Worm (Caenorhabditis elegans) whole organism, mixed stage, embryonic: ENCODE data around the gene F46H5.2.

Source experiments
- ces-1 ChIP-seq: fragments of 150-350 bp; optimal IDR thresholded peaks from 2 replicates; lab custom pipeline; 2014; ENCODE audit warnings: missing biosample characterization, missing genetic modification reagents, missing genetic modification characterization
- cnd-1 ChIP-seq: fragments of 200-800 bp; sonication (Bioruptor generic); optimal IDR thresholded peaks from 2 replicates; lab custom pipeline; 2018; ENCODE audit warnings: mild to moderate bottlenecking, missing genetic modification characterization, missing compliant biosample characterization
- drap-1 ChIP-seq: fragments of 200-800 bp; sonication (Bioruptor generic); optimal IDR thresholded peaks from 3 replicates; lab custom pipeline; 2018; ENCODE audit warnings: mild to moderate bottlenecking, missing genetic modification characterization, missing compliant biosample characterization
- elt-1 ChIP-seq: sonication (generic microtip); optimal IDR thresholded peaks from 2 replicates; lab custom pipeline; 2017; ENCODE audit warnings: missing genetic modification characterization, mild to moderate bottlenecking, missing compliant biosample characterization, antibody characterized with exemption, moderate library complexity, borderline replicate concordance; ENCODE audit not compliant: insufficient read depth
- elt-3 ChIP-seq: fragments of 150-350 bp; optimal IDR thresholded peaks from 2 replicates; lab custom pipeline; 2014; ENCODE audit warnings: missing biosample characterization, missing genetic modification characterization
- lsy-2 ChIP-seq: fragments of 150-350 bp; optimal IDR thresholded peaks from 2 replicates; lab custom pipeline; 2014; ENCODE audit warnings: missing biosample characterization, missing genetic modification characterization
- mab-5 ChIP-seq: fragments of 150-350 bp; optimal IDR thresholded peaks from 2 replicates; lab custom pipeline; 2014; ENCODE audit warnings: missing biosample characterization, missing genetic modification characterization
- nhr-237 ChIP-seq: fragments of 150-350 bp; optimal IDR thresholded peaks from 2 replicates; lab custom pipeline; 2014; ENCODE audit warnings: missing biosample characterization, missing genetic modification characterization
- nhr-76 ChIP-seq: sonication (generic microtip); optimal IDR thresholded peaks from 2 replicates; lab custom pipeline; 2017; ENCODE audit warnings: missing biosample characterization, missing genetic modification characterization
- pha-4 ChIP-seq: fragments of 150-350 bp; optimal IDR thresholded peaks from 2 replicates; lab custom pipeline; 2018; ENCODE audit warnings: missing biosample characterization, missing genetic modification reagents, missing genetic modification characterization
- snpc-4 ChIP-seq: fragments of 150-350 bp; optimal IDR thresholded peaks from 2 replicates; lab custom pipeline; 2014; ENCODE audit warnings: missing biosample characterization, missing genetic modification characterization
- unc-39 ChIP-seq: fragments of 150-350 bp; optimal IDR thresholded peaks from 2 replicates; lab custom pipeline; 2014; ENCODE audit warnings: missing biosample characterization, missing genetic modification characterization
- unc-62 ChIP-seq: fragments of 150-350 bp; optimal IDR thresholded peaks from 2 replicates; lab custom pipeline; 2014; ENCODE audit warnings: missing biosample characterization, missing genetic modification reagents, missing genetic modification characterization
- ztf-11 ChIP-seq: fragments of 150-350 bp; optimal IDR thresholded peaks from 2 replicates; lab custom pipeline; 2014; ENCODE audit warnings: missing biosample characterization, missing genetic modification characterization

ce11 chrX:7242119-7242518 lies 23.3 kb upstream of the F46H5.2 start:
- TF ChIP-seq nhr-237 (no peak), unc-39 (no peak), drap-1 (GFP tag; lab: Kevin White, UChicago) (no peak), elt-3 (no peak), elt-1 (no peak), lsy-2 (tag; lab: Kevin White, UChicago) (no peak), cnd-1 (no peak), pha-4 (tag; lab: Kevin White, UChicago) (no peak), ces-1 (GFP tag; lab: Kevin White, UChicago) (no peak), snpc-4 (tag; lab: Kevin White, UChicago) (no peak), unc-62 (GFP tag; lab: Kevin White, UChicago) (no peak), nhr-76 (no peak), ztf-11 (tag; lab: Kevin White, UChicago) (no peak), mab-5 (no peak)
